Fruit fly (Drosophila melanogaster) whole organism, embryonic: Measurements from ENCODE around the gene Lcp65Aa.

ENCODE experiments used
- Antp ChIP-seq: fragments of 200-800 bp; sonication (Bioruptor generic); optimal IDR thresholded peaks from 3 replicates; lab custom pipeline; 2016; ENCODE audit warnings: missing biosample characterization, missing genetic modification characterization
- Blimp-1 ChIP-seq: fragments of 200-800 bp; sonication (Bioruptor generic); optimal IDR thresholded peaks from 3 replicates; lab custom pipeline; 2018; ENCODE audit warnings: missing biosample characterization, missing genetic modification characterization, mild to moderate bottlenecking, moderate library complexity, missing genetic modification reagents
- BtbVII ChIP-seq: fragments of 200-800 bp; sonication (Bioruptor generic); optimal IDR thresholded peaks from 3 replicates; lab custom pipeline; 2017; ENCODE audit warnings: missing biosample characterization, mild to moderate bottlenecking, missing genetic modification characterization
- CG11398 ChIP-seq: fragments of 200-800 bp; sonication (Bioruptor generic); optimal IDR thresholded peaks from 2 replicates; lab custom pipeline; 2016; ENCODE audit warnings: missing biosample characterization, missing genetic modification characterization
- CG12299 ChIP-seq: fragments of 200-800 bp; sonication (Bioruptor generic); optimal IDR thresholded peaks from 2 replicates; lab custom pipeline; 2018; ENCODE audit warnings: missing biosample characterization, mild to moderate bottlenecking, missing genetic modification characterization
- CG12391 ChIP-seq: fragments of 200-800 bp; sonication (Bioruptor generic); optimal IDR thresholded peaks from 3 replicates; lab custom pipeline; 2018; ENCODE audit warnings: missing biosample characterization, mild to moderate bottlenecking, missing genetic modification characterization, moderate library complexity
- CG16815 ChIP-seq: fragments of 200-800 bp; sonication (Bioruptor generic); optimal IDR thresholded peaks from 3 replicates; lab custom pipeline; 2017; ENCODE audit warnings: missing biosample characterization, mild to moderate bottlenecking, missing genetic modification characterization
- CG1792 ChIP-seq: fragments of 200-800 bp; sonication (Bioruptor generic); optimal IDR thresholded peaks from 2 replicates; lab custom pipeline; 2016; ENCODE audit warnings: missing biosample characterization, missing genetic modification characterization
- CG2875 ChIP-seq: fragments of 200-800 bp; sonication (Bioruptor generic); optimal IDR thresholded peaks from 2 replicates; lab custom pipeline; 2017; ENCODE audit warnings: missing biosample characterization, mild to moderate bottlenecking, missing genetic modification characterization, missing genetic modification reagents
- CG2889 ChIP-seq: fragments of 200-800 bp; sonication (Bioruptor generic); IDR thresholded peaks from 3 replicates; pipeline ENCODE4 v1.3.6; 2022; ENCODE audit warnings: missing biosample characterization, missing genetic modification characterization
- CG3163 ChIP-seq: fragments of 200-800 bp; sonication (Bioruptor generic); optimal IDR thresholded peaks from 3 replicates; lab custom pipeline; 2016; ENCODE audit warnings: missing biosample characterization, missing genetic modification characterization
- CG33557 ChIP-seq: fragments of 200-800 bp; sonication (Bioruptor generic); optimal IDR thresholded peaks from 2 replicates; lab custom pipeline; 2019; ENCODE audit warnings: missing biosample characterization, mild to moderate bottlenecking, missing genetic modification characterization, moderate library complexity
- CG43689 ChIP-seq: fragments of 200-800 bp; sonication (Bioruptor generic); IDR thresholded peaks from 2 replicates; pipeline ENCODE4 v1.3.6; 2022; ENCODE audit warnings: missing biosample characterization, missing genetic modification characterization
- CG4424 ChIP-seq: fragments of 200-800 bp; sonication (Bioruptor generic); optimal IDR thresholded peaks from 3 replicates; lab custom pipeline; 2016; ENCODE audit warnings: missing biosample characterization, missing genetic modification characterization
- CG6254 ChIP-seq: fragments of 200-800 bp; sonication (Bioruptor generic); optimal IDR thresholded peaks from 3 replicates; lab custom pipeline; 2017; ENCODE audit warnings: mild to moderate bottlenecking, missing biosample characterization, missing genetic modification reagents, missing genetic modification characterization
- CG6272 ChIP-seq: fragments of 200-800 bp; sonication (Bioruptor generic); IDR thresholded peaks from 2 replicates; pipeline ENCODE4 v1.3.6; 2022; ENCODE audit warnings: missing biosample characterization, missing genetic modification characterization
- CG6654 ChIP-seq: fragments of 200-800 bp; sonication (Bioruptor generic); optimal IDR thresholded peaks from 2 replicates; lab custom pipeline; 2017; ENCODE audit warnings: missing biosample characterization, mild to moderate bottlenecking, missing genetic modification characterization
- CG7372 ChIP-seq: fragments of 200-800 bp; sonication (Bioruptor generic); IDR thresholded peaks from 2 replicates; pipeline ENCODE4 v1.3.6; 2022; ENCODE audit warnings: missing biosample characterization, missing genetic modification characterization
- CG7556 ChIP-seq: fragments of 200-800 bp; sonication (Bioruptor generic); optimal IDR thresholded peaks from 2 replicates; lab custom pipeline; 2017; ENCODE audit warnings: missing biosample characterization, mild to moderate bottlenecking, missing genetic modification characterization
- CG7987 ChIP-seq: fragments of 200-800 bp; sonication (Bioruptor generic); optimal IDR thresholded peaks from 2 replicates; lab custom pipeline; 2018; ENCODE audit warnings: missing biosample characterization, mild to moderate bottlenecking, missing genetic modification characterization, moderate library complexity
- CG8388 ChIP-seq: fragments of 200-800 bp; sonication (Bioruptor generic); optimal IDR thresholded peaks from 2 replicates; lab custom pipeline; 2019; ENCODE audit warnings: missing biosample characterization, mild to moderate bottlenecking, missing genetic modification characterization, moderate library complexity
- CG9727 ChIP-seq: fragments of 200-800 bp; sonication (Bioruptor generic); optimal IDR thresholded peaks from 3 replicates; lab custom pipeline; 2017; ENCODE audit warnings: missing biosample characterization, mild to moderate bottlenecking, missing genetic modification characterization
- CG9797 ChIP-seq: fragments of 200-800 bp; sonication (Bioruptor generic); optimal IDR thresholded peaks from 3 replicates; lab custom pipeline; 2018; ENCODE audit warnings: missing biosample characterization, mild to moderate bottlenecking, missing genetic modification characterization
- CG9817 ChIP-seq: fragments of 200-800 bp; sonication (Bioruptor generic); optimal IDR thresholded peaks from 2 replicates; lab custom pipeline; 2018; ENCODE audit warnings: missing biosample characterization, mild to moderate bottlenecking, missing genetic modification characterization, moderate library complexity
- Camta ChIP-seq: fragments of 200-800 bp; sonication (Bioruptor generic); optimal IDR thresholded peaks from 2 replicates; lab custom pipeline; 2016; ENCODE audit warnings: missing biosample characterization, missing genetic modification characterization
- CkIIα-i1 ChIP-seq: fragments of 200-800 bp; sonication (Bioruptor generic); IDR thresholded peaks from 2 replicates; pipeline ENCODE4 v1.3.6; 2022; ENCODE audit warnings: missing biosample characterization, missing genetic modification characterization
- D ChIP-seq, 2 experiments: fragments of 200-800 bp in 1 of 2; fragments of >200 bp in 1 of 2; sonication (Bioruptor generic) in 1 of 2; optimal IDR thresholded peaks; 2 replicates in 1 of 2; 3 replicates in 1 of 2; lab custom pipeline; 2017; ENCODE audit warnings: mild to moderate bottlenecking in 1 of 2, missing biosample characterization in 1 of 2, missing genetic modification characterization in 1 of 2, missing genetic modification reagents in 1 of 2
- Hr3 ChIP-seq: fragments of 200-800 bp; sonication (Bioruptor generic); optimal IDR thresholded peaks from 3 replicates; lab custom pipeline; 2016; ENCODE audit warnings: missing biosample characterization, missing genetic modification characterization
- Sry-β ChIP-seq: fragments of 200-800 bp; sonication (Bioruptor generic); optimal IDR thresholded peaks from 2 replicates; lab custom pipeline; 2018; ENCODE audit warnings: missing biosample characterization, mild to moderate bottlenecking, missing genetic modification characterization, moderate library complexity
- Sry-δ ChIP-seq: fragments of 200-800 bp; sonication (Bioruptor generic); optimal IDR thresholded peaks from 2 replicates; lab custom pipeline; 2016; ENCODE audit warnings: missing biosample characterization, missing genetic modification characterization
- ab ChIP-seq: fragments of 200-800 bp; sonication (Bioruptor generic); optimal IDR thresholded peaks from 2 replicates; lab custom pipeline; 2016; ENCODE audit warnings: missing biosample characterization, missing genetic modification characterization
- chif ChIP-seq, 2 experiments: fragments of 200-800 bp; sonication (Bioruptor generic); optimal IDR thresholded peaks; 3 replicates each; lab custom pipeline; 2016; ENCODE audit warnings: missing biosample characterization in 2 of 2, missing genetic modification characterization in 2 of 2
- croc ChIP-seq: fragments of 200-800 bp; sonication (Bioruptor generic); conservative IDR thresholded peaks from 3 replicates; pipeline ENCODE4 v1.3.6; 2022; ENCODE audit warnings: missing biosample characterization, missing genetic modification characterization
- dan ChIP-seq: fragments of 200-800 bp; sonication (Bioruptor generic); IDR thresholded peaks from 2 replicates; pipeline ENCODE4 v1.3.6; 2022; ENCODE audit warnings: missing biosample characterization, missing genetic modification characterization
- dm ChIP-seq: fragments of 200-800 bp; sonication (Bioruptor generic); optimal IDR thresholded peaks from 3 replicates; lab custom pipeline; 2016; ENCODE audit warnings: missing biosample characterization, missing genetic modification characterization
- ewg ChIP-seq: fragments of 200-800 bp; sonication (Bioruptor generic); optimal IDR thresholded peaks from 3 replicates; lab custom pipeline; 2017; ENCODE audit warnings: mild to moderate bottlenecking, missing biosample characterization, missing genetic modification reagents, missing genetic modification characterization
- fd102C ChIP-seq: fragments of 200-800 bp; sonication (Bioruptor generic); optimal IDR thresholded peaks from 2 replicates; lab custom pipeline; 2018; ENCODE audit warnings: missing biosample characterization, mild to moderate bottlenecking, missing genetic modification characterization, moderate library complexity
- fu2 ChIP-seq: fragments of 200-800 bp; sonication (Bioruptor generic); optimal IDR thresholded peaks from 2 replicates; lab custom pipeline; 2016; ENCODE audit warnings: missing biosample characterization, missing genetic modification characterization
- gcm2 ChIP-seq: fragments of 200-800 bp; sonication (Bioruptor generic); optimal IDR thresholded peaks from 2 replicates; lab custom pipeline; 2016; ENCODE audit warnings: missing biosample characterization, missing genetic modification characterization
- gem ChIP-seq: fragments of 200-800 bp; sonication (Bioruptor generic); optimal IDR thresholded peaks from 2 replicates; lab custom pipeline; 2019; ENCODE audit warnings: missing biosample characterization, mild to moderate bottlenecking, missing genetic modification characterization, moderate library complexity
- grau ChIP-seq: fragments of 200-800 bp; optimal IDR thresholded peaks from 3 replicates; lab custom pipeline; 2019; ENCODE audit warnings: missing biosample characterization, mild to moderate bottlenecking, missing genetic modification characterization, moderate library complexity
- klu ChIP-seq: fragments of 200-800 bp; sonication (Bioruptor generic); IDR thresholded peaks from 2 replicates; pipeline ENCODE4 v1.3.6; 2022; ENCODE audit warnings: missing biosample characterization, missing genetic modification characterization
- maf-S ChIP-seq: fragments of 200-800 bp; sonication (Bioruptor generic); optimal IDR thresholded peaks from 2 replicates; lab custom pipeline; 2016; ENCODE audit warnings: missing biosample characterization, missing genetic modification characterization
- nom ChIP-seq: fragments of 200-800 bp; sonication (Bioruptor generic); optimal IDR thresholded peaks from 2 replicates; lab custom pipeline; 2017; ENCODE audit warnings: missing biosample characterization, missing genetic modification characterization, mild to moderate bottlenecking, moderate library complexity, missing genetic modification reagents
- row ChIP-seq: fragments of 200-800 bp; sonication (Bioruptor generic); IDR thresholded peaks from 3 replicates; pipeline ENCODE4 v1.3.6; 2022; ENCODE audit warnings: missing biosample characterization, missing genetic modification characterization
- sc ChIP-seq, 3 experiments: fragments of >200 bp in 2 of 3; fragments of 200-800 bp in 1 of 3; sonication (Bioruptor generic) in 1 of 3; optimal IDR thresholded peaks; 2 replicates in 2 of 3; 3 replicates in 1 of 3; lab custom pipeline; 2017; ENCODE audit warnings: mild to moderate bottlenecking in 1 of 3, missing biosample characterization in 1 of 3, missing genetic modification characterization in 1 of 3, missing genetic modification reagents in 1 of 3
- sd ChIP-seq: fragments of 200-800 bp; sonication (Bioruptor generic); optimal IDR thresholded peaks from 3 replicates; lab custom pipeline; 2018; ENCODE audit warnings: missing biosample characterization, mild to moderate bottlenecking, missing genetic modification characterization, moderate library complexity
- sisA ChIP-seq: fragments of 200-800 bp; sonication (Bioruptor generic); IDR thresholded peaks from 2 replicates; pipeline ENCODE4 v1.3.6; 2022; ENCODE audit warnings: missing biosample characterization, missing genetic modification characterization
- wor ChIP-seq: fragments of 200-800 bp; sonication (Bioruptor generic); IDR thresholded peaks from 2 replicates; pipeline ENCODE4 v1.3.6; 2022; ENCODE audit warnings: missing biosample characterization, missing genetic modification characterization

Lcp65Aa gene

dm6 chr3L:6181776-6182175, 30.7 kb downstream of the Lcp65Aa start, which contains the start of gene CG10274 (continued):
- TF ChIP-seq Sry-β (GFP tag; lab: Kevin White, UChicago) = peak; percentile 100
- TF ChIP-seq CG9817 = peak; percentile 81
- peak; percentile 80 for TF ChIP-seq Hr3 (GFP tag; lab: Kevin White, UChicago)
- peak; percentile 71 for TF ChIP-seq fu2 (GFP tag; lab: Kevin White, UChicago)
- TF ChIP-seq dan (GFP tag; lab: Robert Waterston, UW) = no peak
- TF ChIP-seq CG9727 (GFP tag; lab: Kevin White, UChicago) = peak; percentile 76
- no peak for TF ChIP-seq nom (GFP tag; lab: Kevin White, UChicago)
- no peak for TF ChIP-seq CG43689
- peak; percentile 44 for TF ChIP-seq Sry-δ
- TF ChIP-seq sc (optimal IDR thresholded peaks at IDR 0.05; lab: Kevin White, UChicago) = no peak
- peak; percentile 29 for TF ChIP-seq sc (GFP tag; optimal IDR thresholded peaks at IDR 0.05; lab: Kevin White, UChicago)
- peak; percentile 73 for TF ChIP-seq CG33557 (GFP tag; lab: Kevin White, UChicago)
- TF ChIP-seq CG2889 = 0 out of 3 replicates have a peak, but pooled peaks have one; percentile 38
- TF ChIP-seq sisA (GFP tag; lab: Robert Waterston, UW) = peak; percentile 73
- TF ChIP-seq CG3163 (GFP tag; lab: Kevin White, UChicago) = peak; percentile 15
- TF ChIP-seq CG4424 = peak; percentile 85
- peak; percentile 72 for TF ChIP-seq CG16815 (GFP tag; lab: Kevin White, UChicago)
- TF ChIP-seq BtbVII (GFP tag; lab: Kevin White, UChicago) = no peak
- no peak for TF ChIP-seq CG6254
- TF ChIP-seq CG7987 (GFP tag; lab: Kevin White, UChicago) = peak; percentile 1
- TF ChIP-seq wor (GFP tag; lab: Robert Waterston, UW) = peak; percentile 29; the same call in 1 of the 2 replicates
- peak; percentile 43 for TF ChIP-seq CG1792 (GFP tag; lab: Kevin White, UChicago)
- TF ChIP-seq sd (tag; lab: Kevin White, UChicago) = peak; percentile 98
- TF ChIP-seq CG2875 = no peak
- peak; percentile 89 for TF ChIP-seq CG12391 (tag; lab: Kevin White, UChicago)
- TF ChIP-seq maf-S = peak; percentile 6
- TF ChIP-seq Camta = peak; percentile 70
- peak; percentile 86 for TF ChIP-seq gem (tag; lab: Kevin White, UChicago)
- peak; percentile 66 for TF ChIP-seq CG7372 (GFP tag; lab: Robert Waterston, UW)
- TF ChIP-seq CG6654 = peak; percentile 18
- peak; percentile 54 for TF ChIP-seq gcm2
- no peak for TF ChIP-seq Blimp-1 (GFP tag; lab: Kevin White, UChicago)
- TF ChIP-seq dm (GFP tag; lab: Kevin White, UChicago) = peak; percentile 30
- TF ChIP-seq CG9797 (GFP tag; lab: Kevin White, UChicago) = peak; percentile 24
- TF ChIP-seq grau (tag; lab: Kevin White, UChicago) = peak; percentile 83
- TF ChIP-seq fd102C (GFP tag; lab: Kevin White, UChicago) = peak; percentile 37
- peak; percentile 62; the same call in 2 of the 3 replicates for TF ChIP-seq croc (GFP tag; lab: Robert Waterston, UW)
- peak; percentile 58 to 71 for TF ChIP-seq chif (GFP tag; optimal IDR thresholded peaks at IDR 0.05; lab: Kevin White, UChicago)
- 0 out of 2 replicates have a peak, but pooled peaks have one; percentile 47 for TF ChIP-seq CG6272 (GFP tag; lab: Robert Waterston, UW)
- TF ChIP-seq ab (GFP tag; lab: Kevin White, UChicago) = peak; percentile 48
- TF ChIP-seq klu (GFP tag; lab: Robert Waterston, UW) = peak; percentile 73; the same call in 1 of the 2 replicates
- TF ChIP-seq D (optimal IDR thresholded peaks at IDR 0.05; lab: Kevin White, UChicago) = no peak
- peak; percentile 29 for TF ChIP-seq D (GFP tag; optimal IDR thresholded peaks at IDR 0.05; lab: Kevin White, UChicago)
- TF ChIP-seq Antp (GFP tag; lab: Kevin White, UChicago) = peak; percentile 51
- TF ChIP-seq CG11398 = no peak
- TF ChIP-seq CkIIα-i1 (GFP tag; lab: Robert Waterston, UW) = no peak
- TF ChIP-seq row = peak; percentile 97
- TF ChIP-seq CG8388 (GFP tag; lab: Kevin White, UChicago) = peak; percentile 50
- peak; percentile 61 for TF ChIP-seq ewg (GFP tag; lab: Kevin White, UChicago)
- TF ChIP-seq CG7556 (GFP tag; lab: Kevin White, UChicago) = peak; percentile 57
- peak; percentile 19 for TF ChIP-seq CG12299 (tag; lab: Kevin White, UChicago)
